Fruit fly (Drosophila melanogaster) whole organism, embryonic: ENCODE results near the gene CG33306.

ENCODE experiments used
- Asciz ChIP-seq: fragments of 200-800 bp; sonication (Bioruptor generic); optimal IDR thresholded peaks from 2 replicates; lab custom pipeline; 2017; ENCODE audit warnings: missing biosample characterization, mild to moderate bottlenecking, missing genetic modification characterization, missing genetic modification reagents
- Atf3 ChIP-seq: fragments of 200-800 bp; sonication (Bioruptor generic); optimal IDR thresholded peaks from 3 replicates; lab custom pipeline; 2016; ENCODE audit warnings: missing biosample characterization, missing genetic modification characterization
- Awh ChIP-seq: fragments of 200-800 bp; sonication (Bioruptor generic); IDR thresholded peaks from 2 replicates; pipeline ENCODE4, ENCODE4 v1.3.6; 2022; ENCODE audit warnings: missing biosample characterization, missing genetic modification characterization
- CG10462 ChIP-seq: fragments of 200-800 bp; sonication (Bioruptor generic); optimal IDR thresholded peaks from 2 replicates; lab custom pipeline; 2016; ENCODE audit warnings: missing biosample characterization, missing genetic modification characterization
- CG11398 ChIP-seq: fragments of 200-800 bp; sonication (Bioruptor generic); optimal IDR thresholded peaks from 2 replicates; lab custom pipeline; 2016; ENCODE audit warnings: missing biosample characterization, missing genetic modification characterization
- CG11560 ChIP-seq: fragments of 200-800 bp; sonication (Bioruptor generic); IDR thresholded peaks from 3 replicates; pipeline ENCODE4 v1.3.6; 2022; ENCODE audit warnings: missing biosample characterization, missing genetic modification characterization
- CG12071 ChIP-seq: fragments of 200-800 bp; sonication (Bioruptor generic); optimal IDR thresholded peaks from 3 replicates; lab custom pipeline; 2018; ENCODE audit warnings: missing biosample characterization, mild to moderate bottlenecking, missing genetic modification characterization
- CG13296 ChIP-seq: fragments of 200-800 bp; sonication (Bioruptor generic); optimal IDR thresholded peaks from 3 replicates; lab custom pipeline; 2018; ENCODE audit warnings: missing biosample characterization, mild to moderate bottlenecking, missing genetic modification characterization
- CG13424 ChIP-seq: fragments of 200-800 bp; sonication (Bioruptor generic); optimal IDR thresholded peaks from 2 replicates; lab custom pipeline; 2019; ENCODE audit warnings: missing biosample characterization, mild to moderate bottlenecking, missing genetic modification characterization, moderate library complexity
- CG1603 ChIP-seq: fragments of 200-800 bp; sonication (Bioruptor generic); optimal IDR thresholded peaks from 2 replicates; lab custom pipeline; 2019; ENCODE audit warnings: missing biosample characterization, mild to moderate bottlenecking, missing genetic modification characterization, moderate library complexity
- CG1792 ChIP-seq: fragments of 200-800 bp; sonication (Bioruptor generic); optimal IDR thresholded peaks from 2 replicates; lab custom pipeline; 2016; ENCODE audit warnings: missing biosample characterization, missing genetic modification characterization
- CG4360 ChIP-seq: fragments of 200-800 bp; sonication (Bioruptor generic); IDR thresholded peaks from 2 replicates; pipeline ENCODE4 v1.3.6; 2022; ENCODE audit warnings: missing biosample characterization, missing genetic modification characterization
- CG43689 ChIP-seq: fragments of 200-800 bp; sonication (Bioruptor generic); IDR thresholded peaks from 2 replicates; pipeline ENCODE4 v1.3.6; 2022; ENCODE audit warnings: missing biosample characterization, missing genetic modification characterization
- CG4707 ChIP-seq: fragments of 200-800 bp; sonication (Bioruptor generic); optimal IDR thresholded peaks from 2 replicates; lab custom pipeline; 2018; ENCODE audit warnings: missing biosample characterization, mild to moderate bottlenecking, missing genetic modification characterization, moderate library complexity
- CG7987 ChIP-seq: fragments of 200-800 bp; sonication (Bioruptor generic); optimal IDR thresholded peaks from 2 replicates; lab custom pipeline; 2018; ENCODE audit warnings: missing biosample characterization, mild to moderate bottlenecking, missing genetic modification characterization, moderate library complexity
- CG8089 ChIP-seq: fragments of 200-800 bp; sonication (Bioruptor generic); optimal IDR thresholded peaks from 3 replicates; lab custom pipeline; 2016; ENCODE audit warnings: missing biosample characterization, missing genetic modification characterization
- CG9437 ChIP-seq: fragments of 200-800 bp; sonication (Bioruptor generic); optimal IDR thresholded peaks from 2 replicates; lab custom pipeline; 2018; ENCODE audit warnings: missing biosample characterization, mild to moderate bottlenecking, missing genetic modification characterization
- CoRest ChIP-seq: fragments of 200-800 bp; sonication (Bioruptor generic); optimal IDR thresholded peaks from 3 replicates; lab custom pipeline; 2018; ENCODE audit warnings: missing biosample characterization, mild to moderate bottlenecking, missing genetic modification characterization, moderate library complexity
- D19B ChIP-seq: fragments of 200-800 bp; sonication (Bioruptor generic); optimal IDR thresholded peaks from 2 replicates; lab custom pipeline; 2017; ENCODE audit warnings: missing biosample characterization, mild to moderate bottlenecking, missing genetic modification characterization
- Drgx ChIP-seq: fragments of 200-800 bp; sonication (Bioruptor generic); IDR thresholded peaks from 2 replicates; pipeline ENCODE4 v1.3.6; 2022; ENCODE audit warnings: missing biosample characterization, missing genetic modification characterization
- E2f1 ChIP-seq: fragments of 200-800 bp; sonication (Bioruptor generic); IDR thresholded peaks from 2 replicates; pipeline ENCODE4 v1.3.6; 2022; ENCODE audit warnings: missing biosample characterization, missing genetic modification characterization
- Ets65A ChIP-seq: fragments of 200-800 bp; sonication (Bioruptor generic); peaks from one replicate; lab custom pipeline; 2016; ENCODE audit warnings: missing biosample characterization, missing genetic modification characterization
- HmgD ChIP-seq: fragments of 200-800 bp; sonication (Bioruptor generic); optimal IDR thresholded peaks from 3 replicates; lab custom pipeline; 2016; ENCODE audit warnings: missing biosample characterization, missing genetic modification characterization
- Hr51 ChIP-seq, 2 experiments: fragments of 200-800 bp; sonication (Bioruptor generic); optimal IDR thresholded peaks; 2 replicates in 1 of 2; 3 replicates in 1 of 2; lab custom pipeline; 2016 to 2018; ENCODE audit warnings: missing biosample characterization in 2 of 2, missing genetic modification characterization in 2 of 2, mild to moderate bottlenecking in 1 of 2, moderate library complexity in 1 of 2
- NFAT ChIP-seq: fragments of 200-800 bp; sonication (Bioruptor generic); IDR thresholded peaks from 2 replicates; pipeline ENCODE4 v1.3.6; 2022; ENCODE audit warnings: missing biosample characterization, missing genetic modification characterization
- NK7.1 ChIP-seq: fragments of 200-800 bp; sonication (Bioruptor generic); optimal IDR thresholded peaks from 3 replicates; lab custom pipeline; 2016; ENCODE audit warnings: missing biosample characterization, missing genetic modification characterization
- NfI ChIP-seq: fragments of 200-800 bp; sonication (Bioruptor generic); optimal IDR thresholded peaks from 3 replicates; lab custom pipeline; 2018; ENCODE audit warnings: missing biosample characterization, mild to moderate bottlenecking, missing genetic modification characterization, moderate library complexity
- Sry-β ChIP-seq: fragments of 200-800 bp; sonication (Bioruptor generic); optimal IDR thresholded peaks from 2 replicates; lab custom pipeline; 2018; ENCODE audit warnings: missing biosample characterization, mild to moderate bottlenecking, missing genetic modification characterization, moderate library complexity
- Taf1 ChIP-seq: fragments of 200-800 bp; sonication (Bioruptor generic); IDR thresholded peaks from 2 replicates; pipeline ENCODE4 v1.3.6; 2022; ENCODE audit warnings: missing biosample characterization, missing genetic modification characterization
- ap ChIP-seq: fragments of 200-800 bp; sonication (Bioruptor generic); IDR thresholded peaks from 2 replicates; pipeline ENCODE4 v1.3.6; 2022; ENCODE audit warnings: missing biosample characterization, missing genetic modification characterization
- bbx ChIP-seq: fragments of 200-800 bp; sonication (Bioruptor generic); IDR thresholded peaks from 2 replicates; pipeline ENCODE4 v1.3.6; 2022; ENCODE audit warnings: missing biosample characterization, missing genetic modification characterization; ENCODE audit not compliant: partially characterized antibody
- bigmax ChIP-seq: fragments of 200-800 bp; sonication (Bioruptor generic); optimal IDR thresholded peaks from 2 replicates; lab custom pipeline; 2018; ENCODE audit warnings: missing biosample characterization, mild to moderate bottlenecking, missing genetic modification characterization
- croc ChIP-seq: fragments of 200-800 bp; sonication (Bioruptor generic); conservative IDR thresholded peaks from 3 replicates; pipeline ENCODE4 v1.3.6; 2022; ENCODE audit warnings: missing biosample characterization, missing genetic modification characterization
- emc ChIP-seq: fragments of 200-800 bp; sonication (Bioruptor generic); optimal IDR thresholded peaks from 2 replicates; lab custom pipeline; 2016; ENCODE audit warnings: missing biosample characterization, missing genetic modification characterization
- ems ChIP-seq: fragments of 200-800 bp; sonication (Bioruptor generic); optimal IDR thresholded peaks from 3 replicates; lab custom pipeline; 2016; ENCODE audit warnings: missing biosample characterization, missing genetic modification characterization
- esg ChIP-seq: fragments of 200-800 bp; sonication (Bioruptor generic); conservative IDR thresholded peaks from 2 replicates; pipeline ENCODE4 v1.3.6; 2022; ENCODE audit warnings: missing biosample characterization, missing genetic modification characterization
- gcm2 ChIP-seq: fragments of 200-800 bp; sonication (Bioruptor generic); optimal IDR thresholded peaks from 2 replicates; lab custom pipeline; 2016; ENCODE audit warnings: missing biosample characterization, missing genetic modification characterization
- inv ChIP-seq: fragments of 200-800 bp; sonication (Bioruptor generic); IDR thresholded peaks from 2 replicates; pipeline ENCODE4 v1.3.6; 2022; ENCODE audit warnings: missing biosample characterization, missing genetic modification characterization; ENCODE audit not compliant: partially characterized antibody
- lab ChIP-seq: fragments of 200-800 bp; sonication (Bioruptor generic); optimal IDR thresholded peaks from 3 replicates; lab custom pipeline; 2017; ENCODE audit warnings: missing biosample characterization, missing genetic modification characterization, mild to moderate bottlenecking, moderate library complexity, missing genetic modification reagents
- luna ChIP-seq: fragments of 200-800 bp; sonication (Bioruptor generic); optimal IDR thresholded peaks from 2 replicates; lab custom pipeline; 2016; ENCODE audit warnings: missing biosample characterization, missing genetic modification characterization
- nerfin-1 ChIP-seq: fragments of 200-800 bp; sonication (Bioruptor generic); optimal IDR thresholded peaks from 3 replicates; lab custom pipeline; 2019; ENCODE audit warnings: missing biosample characterization, mild to moderate bottlenecking, missing genetic modification characterization, moderate library complexity
- onecut ChIP-seq: fragments of 200-800 bp; sonication (Bioruptor generic); IDR thresholded peaks from 2 replicates; pipeline ENCODE4 v1.3.6; 2022; ENCODE audit warnings: missing biosample characterization, missing genetic modification characterization
- pfk ChIP-seq: fragments of 200-800 bp; sonication (Bioruptor generic); optimal IDR thresholded peaks from 2 replicates; lab custom pipeline; 2018; ENCODE audit warnings: missing biosample characterization, mild to moderate bottlenecking, missing genetic modification characterization, moderate library complexity
- sc ChIP-seq, 3 experiments: fragments of >200 bp in 2 of 3; fragments of 200-800 bp in 1 of 3; sonication (Bioruptor generic) in 1 of 3; optimal IDR thresholded peaks; 2 replicates in 2 of 3; 3 replicates in 1 of 3; lab custom pipeline; 2017; ENCODE audit warnings: mild to moderate bottlenecking in 1 of 3, missing biosample characterization in 1 of 3, missing genetic modification characterization in 1 of 3, missing genetic modification reagents in 1 of 3
- sima ChIP-seq: fragments of 200-800 bp; sonication (Bioruptor generic); optimal IDR thresholded peaks from 2 replicates; lab custom pipeline; 2016; ENCODE audit warnings: missing biosample characterization, missing genetic modification characterization
- slou ChIP-seq: fragments of 200-800 bp; sonication (Bioruptor generic); optimal IDR thresholded peaks from 3 replicates; lab custom pipeline; 2016; ENCODE audit warnings: missing biosample characterization, missing genetic modification characterization
- tin ChIP-seq: fragments of 200-800 bp; sonication (Bioruptor generic); optimal IDR thresholded peaks from 3 replicates; lab custom pipeline; 2016; ENCODE audit warnings: missing biosample characterization, missing genetic modification characterization
- tna ChIP-seq: fragments of 200-800 bp; sonication (Bioruptor generic); IDR thresholded peaks from 2 replicates; pipeline ENCODE4 v1.3.6; 2022; ENCODE audit warnings: missing biosample characterization, missing genetic modification characterization; ENCODE audit not compliant: partially characterized antibody
- ttk ChIP-seq: fragments of 200-800 bp; sonication (Bioruptor generic); IDR thresholded peaks from 2 replicates; pipeline ENCODE4 v2.1.2; 2022; ENCODE audit warnings: missing biosample characterization, missing genetic modification characterization
- unpg ChIP-seq: fragments of 200-800 bp; sonication (Bioruptor generic); optimal IDR thresholded peaks from 3 replicates; lab custom pipeline; 2018; ENCODE audit warnings: missing biosample characterization, mild to moderate bottlenecking, missing genetic modification characterization, moderate library complexity

CG33306 gene

dm6 chr2L:13839744-13840151 lies 3.8 kb downstream of the CG33306 start (continued):
- TF ChIP-seq NK7.1 (GFP tag; lab: Kevin White, UChicago) (peak; percentile 62), CG4707 (GFP tag; lab: Kevin White, UChicago) (no peak), luna (GFP tag; lab: Kevin White, UChicago) (no peak), CG1603 (tag; lab: Kevin White, UChicago) (peak; percentile 11), CG4360 (GFP tag; lab: Robert Waterston, UW) (no peak), onecut (peak; percentile 73), Ets65A (peak; percentile 95), NfI (GFP tag; lab: Kevin White, UChicago) (peak; percentile 78), ttk (GFP tag; lab: Robert Waterston, UW) (peak; percentile 65), CG11398 (GFP tag; lab: Kevin White, UChicago) (peak; percentile 59), CG8089 (GFP tag; lab: Kevin White, UChicago) (peak; percentile 31), NFAT (GFP tag; lab: Robert Waterston, UW) (0 out of 2 replicates have a peak, but pooled peaks have one; percentile 3), emc (GFP tag; lab: Kevin White, UChicago) (peak; percentile 50), CG10462 (peak; percentile 62), tin (GFP tag; lab: Kevin White, UChicago) (peak; percentile 81), CG13296 (GFP tag; lab: Kevin White, UChicago) (peak; percentile 23), tna (GFP tag; lab: Robert Waterston, UW) (no peak), E2f1 (peak; percentile 68), nerfin-1 (tag; lab: Kevin White, UChicago) (peak; percentile 66), CG9437 (GFP tag; lab: Kevin White, UChicago) (peak; percentile 73), slou (GFP tag; lab: Kevin White, UChicago) (peak; percentile 64), croc (GFP tag; lab: Robert Waterston, UW) (peak; percentile 69), Drgx (peak; percentile 85; the same call in 1 of the 2 replicates), Asciz (peak; percentile 76), bigmax (GFP tag; lab: Kevin White, UChicago) (no peak), sima (GFP tag; lab: Kevin White, UChicago) (no peak), inv (GFP tag; lab: Robert Waterston, UW) (no peak), gcm2 (peak; percentile 40), bbx (no peak), Atf3 (peak; percentile 4), unpg (GFP tag; lab: Kevin White, UChicago) (peak; percentile 91), CG43689 (GFP tag; lab: Robert Waterston, UW) (peak; percentile 48; the same call in 1 of the 2 replicates), ap (peak; percentile 56), sc (optimal IDR thresholded peaks at IDR 0.05; lab: Kevin White, UChicago) (no peak), sc (GFP tag; optimal IDR thresholded peaks at IDR 0.05; lab: Kevin White, UChicago) (peak; percentile 62), CG7987 (GFP tag; lab: Kevin White, UChicago) (no peak), esg (GFP tag; lab: Robert Waterston, UW) (peak; percentile 86), Hr51 (GFP tag; optimal IDR thresholded peaks at IDR 0.05; lab: Kevin White, UChicago) (peak; percentile 23 to 88), pfk (GFP tag; lab: Kevin White, UChicago) (no peak), ems (peak; percentile 40), lab (peak; percentile 73), Awh (GFP tag; lab: Robert Waterston, UW) (peak; percentile 45; the same call in 1 of the 2 replicates), HmgD (GFP tag; lab: Kevin White, UChicago) (no peak), Taf1 (0 out of 2 replicates have a peak, but pooled peaks have one; percentile 44), Sry-β (GFP tag; lab: Kevin White, UChicago) (no peak), CG1792 (peak; percentile 73), D19B (GFP tag; lab: Kevin White, UChicago) (peak; percentile 39), CoRest (peak; percentile 94), CG13424 (tag; lab: Kevin White, UChicago) (peak; percentile 83), CG12071 (peak; percentile 44), CG11560 (no peak)
